Comparison of ENCODE assay signal across 4 fruit fly cellular contexts in the genomic region with DNA sequence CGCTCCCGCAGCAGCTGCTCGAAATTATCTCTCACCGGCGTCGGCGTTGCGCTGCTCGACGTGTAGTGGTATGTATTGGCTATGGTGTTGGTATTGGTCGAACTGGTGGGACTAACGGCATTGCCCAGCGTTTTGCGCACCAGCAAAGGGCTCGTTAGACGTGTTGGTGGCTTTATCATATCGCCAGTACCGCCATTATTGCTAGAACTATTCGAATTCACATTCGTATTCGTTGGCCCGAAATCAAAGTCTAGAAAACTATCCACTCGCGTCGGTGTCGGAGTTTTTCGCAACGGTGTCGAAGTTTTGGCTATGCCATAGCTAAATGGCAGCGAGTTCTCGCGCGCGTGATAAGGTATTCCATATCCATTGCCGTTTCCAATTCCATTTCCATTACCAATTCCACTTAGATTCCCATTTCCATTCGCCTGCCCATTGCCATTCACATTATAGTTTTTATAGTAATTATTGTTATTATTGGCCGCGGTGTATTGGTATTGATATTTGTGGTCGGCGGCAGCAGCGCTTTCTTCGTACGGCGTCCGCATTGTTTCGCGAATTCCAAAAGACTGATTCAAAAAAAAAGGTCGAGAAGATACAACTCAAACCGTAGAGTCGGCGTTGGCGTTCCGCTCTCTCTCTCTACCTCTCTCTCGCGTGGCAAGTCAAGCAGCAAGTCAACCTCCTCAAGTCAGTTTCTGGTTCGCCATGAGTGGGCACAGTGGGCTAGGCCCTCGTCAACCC.
TF ChIP-seq lines count a peak whose summit lies in the region.

Gene by, minus strand, starts transcription at position 575 of the 744 bp plus-strand sequence.

- TF ChIP-seq CTCF in whole organism, embryonic (GFP tag; optimal IDR thresholded peaks at IDR 0.05; lab: Kevin White, UChicago), result no peak

TF ChIP-seq in whole organism, 6 proteins besides CTCF, POLR2A, EP300 and RAD21:
- no peak for TF ChIP-seq usp (GFP tag; optimal IDR thresholded peaks at IDR 0.05; lab: Kevin White, UChicago)
- no peak for TF ChIP-seq psq (optimal IDR thresholded peaks at IDR 0.05; lab: Kevin White, UChicago)
- TF ChIP-seq Dll (optimal IDR thresholded peaks at IDR 0.05; lab: Kevin White, UChicago), result peak; percentile 73
- TF ChIP-seq CG8478 (optimal IDR thresholded peaks at IDR 0.05; lab: Kevin White, UChicago), result no peak

TF ChIP-seq in whole organism, adult, 20 proteins besides CTCF, POLR2A, EP300 and RAD21:
- TF ChIP-seq Hr96 (GFP tag; optimal IDR thresholded peaks at IDR 0.05; lab: Kevin White, UChicago) (no peak), kay (GFP tag; lab: Kevin White, UChicago; ENCODE audit: borderline replicate concordance) (peak; percentile 56), CG12768 (GFP tag; optimal IDR thresholded peaks at IDR 0.05; lab: Kevin White, UChicago) (peak; percentile 39), CG7045 (GFP tag; optimal IDR thresholded peaks at IDR 0.05; lab: Kevin White, UChicago) (no peak), CG11617 (GFP tag; optimal IDR thresholded peaks at IDR 0.05; lab: Kevin White, UChicago) (no peak), CG33017 (tag; optimal IDR thresholded peaks at IDR 0.05; lab: Kevin White, UChicago) (no peak), ovo (GFP tag; optimal IDR thresholded peaks at IDR 0.05; lab: Kevin White, UChicago) (peak; percentile 64), Mnt (GFP tag; optimal IDR thresholded peaks at IDR 0.05; lab: Kevin White, UChicago) (no peak), tj (GFP tag; optimal IDR thresholded peaks at IDR 0.05; lab: Kevin White, UChicago) (no peak), Clk (GFP tag; optimal IDR thresholded peaks at IDR 0.05; lab: Kevin White, UChicago) (no peak), cic (GFP tag; optimal IDR thresholded peaks at IDR 0.05; lab: Kevin White, UChicago) (peak; percentile 85), CG5204 (GFP tag; optimal IDR thresholded peaks at IDR 0.05; lab: Kevin White, UChicago) (no peak), bab1 (GFP tag; optimal IDR thresholded peaks at IDR 0.05; lab: Kevin White, UChicago) (no peak), toe (GFP tag; optimal IDR thresholded peaks at IDR 0.05; lab: Kevin White, UChicago) (no peak), CG1620 (GFP tag; optimal IDR thresholded peaks at IDR 0.05; lab: Kevin White, UChicago) (no peak), Crg-1 (GFP tag; optimal IDR thresholded peaks at IDR 0.05; lab: Kevin White, UChicago) (no peak), CG14711 (tag; optimal IDR thresholded peaks at IDR 0.05; lab: Kevin White, UChicago) (no peak)
TF ChIP-seq in whole organism, adult: peak in this region for 4.

TF ChIP-seq in whole organism, embryonic, 481 proteins besides CTCF, POLR2A, EP300 and RAD21 (continues in another document):
- TF ChIP-seq CG32772 (GFP tag; IDR thresholded peaks at IDR 0.05; lab: Robert Waterston, UW) (no peak), CG10543 (GFP tag; optimal IDR thresholded peaks at IDR 0.05; lab: Kevin White, UChicago) (peak; percentile 43), Deaf1 (tag; optimal IDR thresholded peaks at IDR 0.05; lab: Kevin White, UChicago) (peak; percentile 51), Trl (optimal IDR thresholded peaks at IDR 0.05; lab: Kevin White, UChicago) (peak in 1 of 2 experiments; percentile 75), Trl (GFP tag; optimal IDR thresholded peaks at IDR 0.05; lab: Kevin White, UChicago) (no peak), Bgb (GFP tag; IDR thresholded peaks at IDR 0.05; lab: Robert Waterston, UW; ENCODE audit: partially characterized antibody) (peak; percentile 25; the same call in 1 of the 2 replicates), unc-4 (GFP tag; IDR thresholded peaks at IDR 0.05; lab: Robert Waterston, UW; ENCODE audit: partially characterized antibody) (0 out of 2 replicates have a peak, but pooled peaks have one; percentile 17), bbx (GFP tag; IDR thresholded peaks at IDR 0.05; lab: Robert Waterston, UW; ENCODE audit: partially characterized antibody) (peak; percentile 38; the same call in 1 of the 2 replicates), CG33557 (GFP tag; optimal IDR thresholded peaks at IDR 0.05; lab: Kevin White, UChicago) (no peak), Eip74EF (GFP tag; optimal IDR thresholded peaks at IDR 0.05; lab: Kevin White, UChicago) (no peak), CG6854 (GFP tag; optimal IDR thresholded peaks at IDR 0.05; lab: Kevin White, UChicago) (no peak), CG1647 (GFP tag; optimal IDR thresholded peaks at IDR 0.05; lab: Kevin White, UChicago) (no peak), CG12155 (GFP tag; optimal IDR thresholded peaks at IDR 0.05; lab: Kevin White, UChicago) (no peak), aop (GFP tag; IDR thresholded peaks at IDR 0.05; lab: Robert Waterston, UW) (no peak), tna (GFP tag; IDR thresholded peaks at IDR 0.05; lab: Robert Waterston, UW; ENCODE audit: partially characterized antibody) (peak; percentile 8; the same call in 1 of the 2 replicates), HLH4C (GFP tag; IDR thresholded peaks at IDR 0.05; lab: Robert Waterston, UW; ENCODE audit: partially characterized antibody) (0 out of 3 replicates have a peak, but pooled peaks have one; percentile 12), CG8290 (GFP tag; optimal IDR thresholded peaks at IDR 0.05; lab: Kevin White, UChicago) (no peak), CG8290 (tag; optimal IDR thresholded peaks at IDR 0.05; lab: Kevin White, UChicago) (peak in 1 of 2 experiments; percentile 35), CG13894 (tag; optimal IDR thresholded peaks at IDR 0.05; lab: Kevin White, UChicago) (peak; percentile 19), CG42726 (GFP tag; IDR thresholded peaks at IDR 0.05; lab: Robert Waterston, UW; ENCODE audit: partially characterized antibody) (0 out of 2 replicates have a peak, but pooled peaks have one; percentile 26), sr (GFP tag; IDR thresholded peaks at IDR 0.05; lab: Robert Waterston, UW) (peak; percentile 60; the same call in 2 of the 3 replicates), Jarid2 (GFP tag; optimal IDR thresholded peaks at IDR 0.05; lab: Kevin White, UChicago) (peak; percentile 71), CG13287 (GFP tag; IDR thresholded peaks at IDR 0.05; lab: Robert Waterston, UW; ENCODE audit: partially characterized antibody) (peak; percentile 34; the same call in 1 of the 2 replicates), tgo (GFP tag; IDR thresholded peaks at IDR 0.05; lab: Robert Waterston, UW) (no peak), abd-A (tag; optimal IDR thresholded peaks at IDR 0.05; lab: Kevin White, UChicago) (peak; percentile 41), CG15696 (tag; optimal IDR thresholded peaks at IDR 0.05; lab: Kevin White, UChicago) (no peak), z (GFP tag; IDR thresholded peaks at IDR 0.05; lab: Robert Waterston, UW) (peak; percentile 58; the same call in 1 of the 3 replicates)

TF ChIP-seq in whole organism, wandering third instar larva, 38 proteins besides CTCF, POLR2A, EP300 and RAD21:
- peak; percentile 84 for TF ChIP-seq jim (GFP tag; optimal IDR thresholded peaks at IDR 0.05; lab: Kevin White, UChicago)
- TF ChIP-seq Dif (GFP tag; optimal IDR thresholded peaks at IDR 0.05; lab: Kevin White, UChicago; ENCODE audit: partially characterized antibody), result peak; percentile 82
- TF ChIP-seq CrebA (GFP tag; optimal IDR thresholded peaks at IDR 0.05; lab: Kevin White, UChicago; ENCODE audit: borderline replicate concordance), result no peak
- TF ChIP-seq Hr83 (GFP tag; optimal IDR thresholded peaks at IDR 0.05; lab: Kevin White, UChicago; ENCODE audit: poor library complexity, severe bottlenecking), result peak; percentile 15
- no peak for TF ChIP-seq OdsH (GFP tag; optimal IDR thresholded peaks at IDR 0.05; lab: Kevin White, UChicago)
- TF ChIP-seq N (GFP tag; optimal IDR thresholded peaks at IDR 0.05; lab: Kevin White, UChicago), result no peak
- TF ChIP-seq Jra (GFP tag; optimal IDR thresholded peaks at IDR 0.05; lab: Kevin White, UChicago), result no peak
- TF ChIP-seq dl (GFP tag; optimal IDR thresholded peaks at IDR 0.05; lab: Kevin White, UChicago; ENCODE audit: insufficient read depth in 1 of 2, partially characterized antibody in 2 of 2), result peak; percentile 74 to 83
- peak; percentile 37 for TF ChIP-seq Vsx2 (GFP tag; optimal IDR thresholded peaks at IDR 0.05; lab: Kevin White, UChicago; ENCODE audit: partially characterized antibody)
- TF ChIP-seq Hnf4 (GFP tag; optimal IDR thresholded peaks at IDR 0.05; lab: Kevin White, UChicago), result no peak
- no peak for TF ChIP-seq sage (GFP tag; optimal IDR thresholded peaks at IDR 0.05; lab: Kevin White, UChicago)
